Fruit fly (Drosophila melanogaster) whole organism, embryonic: ENCODE measurements around the gene firl.

Source experiments
- Atf3 ChIP-seq: fragments of 200-800 bp; sonication (Bioruptor generic); optimal IDR thresholded peaks from 3 replicates; lab custom pipeline; 2016; ENCODE audit warnings: missing biosample characterization, missing genetic modification characterization
- CG11085 ChIP-seq: fragments of 200-800 bp; sonication (Bioruptor generic); IDR thresholded peaks from 2 replicates; pipeline ENCODE4 v1.3.6; 2022; ENCODE audit warnings: missing biosample characterization, missing genetic modification characterization
- CG11247 ChIP-seq: fragments of 200-800 bp; sonication (Bioruptor generic); IDR thresholded peaks from 2 replicates; pipeline ENCODE4 v1.3.6; 2022; ENCODE audit warnings: missing biosample characterization, missing genetic modification characterization
- CG11696 ChIP-seq: fragments of 200-800 bp; sonication (Bioruptor generic); IDR thresholded peaks from 2 replicates; pipeline ENCODE4 v1.3.6; 2022; ENCODE audit warnings: missing biosample characterization, missing genetic modification characterization
- CG12071 ChIP-seq: fragments of 200-800 bp; sonication (Bioruptor generic); optimal IDR thresholded peaks from 3 replicates; lab custom pipeline; 2018; ENCODE audit warnings: missing biosample characterization, mild to moderate bottlenecking, missing genetic modification characterization
- CG12219 ChIP-seq: fragments of 200-800 bp; sonication (Bioruptor generic); optimal IDR thresholded peaks from 3 replicates; lab custom pipeline; 2018; ENCODE audit warnings: missing biosample characterization, mild to moderate bottlenecking, missing genetic modification characterization
- CG14710 ChIP-seq: fragments of 200-800 bp; sonication (Bioruptor generic); optimal IDR thresholded peaks from 3 replicates; lab custom pipeline; 2019; ENCODE audit warnings: missing biosample characterization, mild to moderate bottlenecking, missing genetic modification characterization, moderate library complexity
- CG15479 ChIP-seq: fragments of 200-800 bp; sonication (Bioruptor generic); optimal IDR thresholded peaks from 3 replicates; lab custom pipeline; 2019; ENCODE audit warnings: missing biosample characterization, mild to moderate bottlenecking, missing genetic modification characterization, moderate library complexity
- CG2129 ChIP-seq: fragments of 200-800 bp; sonication (Bioruptor generic); IDR thresholded peaks from 2 replicates; pipeline ENCODE4 v1.3.6; 2022; ENCODE audit warnings: missing biosample characterization, missing genetic modification characterization; ENCODE audit not compliant: partially characterized antibody
- CG31365 ChIP-seq: fragments of 200-800 bp; sonication (Bioruptor generic); optimal IDR thresholded peaks from 2 replicates; lab custom pipeline; 2018; ENCODE audit warnings: missing biosample characterization, mild to moderate bottlenecking, missing genetic modification characterization
- CG33557 ChIP-seq: fragments of 200-800 bp; sonication (Bioruptor generic); optimal IDR thresholded peaks from 2 replicates; lab custom pipeline; 2019; ENCODE audit warnings: missing biosample characterization, mild to moderate bottlenecking, missing genetic modification characterization, moderate library complexity
- CG5245 ChIP-seq: fragments of 200-800 bp; sonication (Bioruptor generic); optimal IDR thresholded peaks from 3 replicates; lab custom pipeline; 2016; ENCODE audit warnings: missing biosample characterization, missing genetic modification characterization
- CG5953 ChIP-seq: fragments of 200-800 bp; sonication (Bioruptor generic); IDR thresholded peaks from 2 replicates; pipeline ENCODE4 v1.3.6; 2022; ENCODE audit warnings: missing biosample characterization, missing genetic modification characterization
- CG6683 ChIP-seq: fragments of 200-800 bp; sonication (Bioruptor generic); optimal IDR thresholded peaks from 2 replicates; lab custom pipeline; 2017; ENCODE audit warnings: missing biosample characterization, mild to moderate bottlenecking, missing genetic modification characterization, missing genetic modification reagents
- CG7745 ChIP-seq: fragments of 200-800 bp; sonication (Bioruptor generic); optimal IDR thresholded peaks from 2 replicates; lab custom pipeline; 2018; ENCODE audit warnings: missing biosample characterization, mild to moderate bottlenecking, missing genetic modification characterization, moderate library complexity
- CG8944 ChIP-seq: fragments of 200-800 bp; sonication (Bioruptor generic); optimal IDR thresholded peaks from 3 replicates; lab custom pipeline; 2016; ENCODE audit warnings: missing biosample characterization, missing genetic modification characterization
- CG9609 ChIP-seq: fragments of 200-800 bp; sonication (Bioruptor generic); optimal IDR thresholded peaks from 3 replicates; lab custom pipeline; 2016; ENCODE audit warnings: missing biosample characterization, missing genetic modification characterization
- CG9727 ChIP-seq: fragments of 200-800 bp; sonication (Bioruptor generic); optimal IDR thresholded peaks from 3 replicates; lab custom pipeline; 2017; ENCODE audit warnings: missing biosample characterization, mild to moderate bottlenecking, missing genetic modification characterization
- Dip3 ChIP-seq: fragments of 200-800 bp; sonication (Bioruptor generic); optimal IDR thresholded peaks from 3 replicates; lab custom pipeline; 2016; ENCODE audit warnings: missing biosample characterization, missing genetic modification characterization
- Dp ChIP-seq: fragments of 200-800 bp; sonication (Bioruptor generic); optimal IDR thresholded peaks from 2 replicates; lab custom pipeline; 2018; ENCODE audit warnings: missing biosample characterization, mild to moderate bottlenecking, missing genetic modification characterization, moderate library complexity
- Meics ChIP-seq: fragments of 200-800 bp; sonication (Bioruptor generic); optimal IDR thresholded peaks from 2 replicates; lab custom pipeline; 2017; ENCODE audit warnings: missing biosample characterization, mild to moderate bottlenecking, missing genetic modification characterization
- NFAT ChIP-seq: fragments of 200-800 bp; sonication (Bioruptor generic); IDR thresholded peaks from 2 replicates; pipeline ENCODE4 v1.3.6; 2022; ENCODE audit warnings: missing biosample characterization, missing genetic modification characterization
- Neu2 ChIP-seq: fragments of 200-800 bp; sonication (Bioruptor generic); optimal IDR thresholded peaks from 3 replicates; lab custom pipeline; 2016; ENCODE audit warnings: missing biosample characterization, missing genetic modification characterization, borderline replicate concordance
- Ssrp ChIP-seq: fragments of 200-800 bp; sonication (Bioruptor generic); optimal IDR thresholded peaks from 2 replicates; lab custom pipeline; 2018; ENCODE audit warnings: missing biosample characterization, mild to moderate bottlenecking, missing genetic modification characterization, moderate library complexity
- TFAM ChIP-seq: fragments of 200-800 bp; sonication (Bioruptor generic); optimal IDR thresholded peaks from 2 replicates; lab custom pipeline; 2017; ENCODE audit warnings: missing biosample characterization, missing genetic modification characterization, inconsistent platforms
- ato ChIP-seq: fragments of 200-800 bp; sonication (Bioruptor generic); IDR thresholded peaks from 2 replicates; pipeline ENCODE4 v1.3.6; 2022; ENCODE audit warnings: missing biosample characterization, missing genetic modification characterization; ENCODE audit not compliant: partially characterized antibody
- cg ChIP-seq: fragments of 200-800 bp; sonication (Bioruptor generic); optimal IDR thresholded peaks from 3 replicates; lab custom pipeline; 2019; ENCODE audit warnings: missing biosample characterization, mild to moderate bottlenecking, missing genetic modification characterization, moderate library complexity
- crc ChIP-seq: fragments of 200-800 bp; sonication (Bioruptor generic); optimal IDR thresholded peaks from 2 replicates; lab custom pipeline; 2016; ENCODE audit warnings: missing biosample characterization, missing genetic modification characterization
- dan ChIP-seq: fragments of 200-800 bp; sonication (Bioruptor generic); IDR thresholded peaks from 2 replicates; pipeline ENCODE4 v1.3.6; 2022; ENCODE audit warnings: missing biosample characterization, missing genetic modification characterization
- danr ChIP-seq: fragments of 200-800 bp; sonication (Bioruptor generic); IDR thresholded peaks from 2 replicates; pipeline ENCODE4 v1.3.6; 2022; ENCODE audit warnings: missing biosample characterization, missing genetic modification characterization
- dpn ChIP-seq, 2 experiments: fragments of 200-800 bp; sonication (Bioruptor generic); optimal IDR thresholded peaks; 3 replicates each; lab custom pipeline; 2016; ENCODE audit warnings: missing biosample characterization in 2 of 2, missing genetic modification characterization in 2 of 2
- ems ChIP-seq: fragments of 200-800 bp; sonication (Bioruptor generic); optimal IDR thresholded peaks from 3 replicates; lab custom pipeline; 2016; ENCODE audit warnings: missing biosample characterization, missing genetic modification characterization
- gcm ChIP-seq: fragments of 200-800 bp; sonication (Bioruptor generic); optimal IDR thresholded peaks from 2 replicates; lab custom pipeline; 2019; ENCODE audit warnings: missing biosample characterization, mild to moderate bottlenecking, missing genetic modification characterization, moderate library complexity
- gfzf ChIP-seq: fragments of 200-800 bp; sonication (Bioruptor generic); optimal IDR thresholded peaks from 2 replicates; lab custom pipeline; 2016; ENCODE audit warnings: missing biosample characterization, mild to moderate bottlenecking, missing genetic modification characterization, moderate library complexity
- jing ChIP-seq: fragments of 200-800 bp; sonication (Bioruptor generic); optimal IDR thresholded peaks from 2 replicates; lab custom pipeline; 2018; ENCODE audit warnings: missing biosample characterization, mild to moderate bottlenecking, missing genetic modification characterization
- klu ChIP-seq: fragments of 200-800 bp; sonication (Bioruptor generic); IDR thresholded peaks from 2 replicates; pipeline ENCODE4 v1.3.6; 2022; ENCODE audit warnings: missing biosample characterization, missing genetic modification characterization
- lola ChIP-seq, 3 experiments: fragments of >200 bp in 2 of 3; fragments of 200-800 bp in 1 of 3; sonication (Bioruptor generic) in 1 of 3; optimal IDR thresholded peaks; 2 replicates each; lab custom pipeline; 2017 to 2019; ENCODE audit warnings: missing biosample characterization in 3 of 3, missing genetic modification characterization in 3 of 3, mild to moderate bottlenecking in 1 of 3, moderate library complexity in 1 of 3
- nom ChIP-seq: fragments of 200-800 bp; sonication (Bioruptor generic); optimal IDR thresholded peaks from 2 replicates; lab custom pipeline; 2017; ENCODE audit warnings: missing biosample characterization, missing genetic modification characterization, mild to moderate bottlenecking, moderate library complexity, missing genetic modification reagents
- otp ChIP-seq: fragments of 200-800 bp; sonication (Bioruptor generic); IDR thresholded peaks from 3 replicates; pipeline ENCODE4, ENCODE4 v1.3.6; 2022; ENCODE audit warnings: missing biosample characterization, missing genetic modification characterization
- pzg ChIP-seq: fragments of 200-800 bp; sonication (Bioruptor generic); optimal IDR thresholded peaks from 3 replicates; lab custom pipeline; 2018; ENCODE audit warnings: missing biosample characterization, mild to moderate bottlenecking, missing genetic modification characterization, moderate library complexity
- ranshi ChIP-seq: fragments of 200-800 bp; sonication (Bioruptor generic); IDR thresholded peaks from 2 replicates; pipeline ENCODE4 v1.3.6; 2022; ENCODE audit warnings: missing biosample characterization, missing genetic modification characterization
- sc ChIP-seq, 3 experiments: fragments of >200 bp in 2 of 3; fragments of 200-800 bp in 1 of 3; sonication (Bioruptor generic) in 1 of 3; optimal IDR thresholded peaks; 2 replicates in 2 of 3; 3 replicates in 1 of 3; lab custom pipeline; 2017; ENCODE audit warnings: mild to moderate bottlenecking in 1 of 3, missing biosample characterization in 1 of 3, missing genetic modification characterization in 1 of 3, missing genetic modification reagents in 1 of 3
- sob ChIP-seq: fragments of 200-800 bp; sonication (Bioruptor generic); IDR thresholded peaks from 2 replicates; pipeline ENCODE4 v1.3.6; 2022; ENCODE audit warnings: missing biosample characterization, missing genetic modification characterization
- sqz ChIP-seq: fragments of 200-800 bp; sonication (Bioruptor generic); optimal IDR thresholded peaks from 3 replicates; lab custom pipeline; 2018; ENCODE audit warnings: missing biosample characterization, mild to moderate bottlenecking, missing genetic modification characterization
- tap ChIP-seq: fragments of 200-800 bp; optimal IDR thresholded peaks from 3 replicates; lab custom pipeline; 2019; ENCODE audit warnings: missing biosample characterization, mild to moderate bottlenecking, missing genetic modification characterization, moderate library complexity
- tio ChIP-seq: fragments of 200-800 bp; sonication (Bioruptor generic); optimal IDR thresholded peaks from 2 replicates; lab custom pipeline; 2017; ENCODE audit warnings: missing biosample characterization, missing genetic modification characterization, inconsistent platforms
- toy ChIP-seq: fragments of 200-800 bp; sonication (Bioruptor generic); IDR thresholded peaks from 2 replicates; pipeline ENCODE4 v1.3.6; 2022; ENCODE audit warnings: missing biosample characterization, missing genetic modification characterization

firl gene

dm6 chr2L:12103231-12104210, 36.9 kb upstream of the firl start, which contains the start of the genes Patsas and ThrRS (continued):
- TF ChIP-seq ems (GFP tag; lab: Kevin White, UChicago) (peak; percentile 74), ranshi (GFP tag; lab: Robert Waterston, UW) (peak; percentile 86), sob (peak; percentile 82), CG11247 (GFP tag; lab: Robert Waterston, UW) (peak; percentile 70), TFAM (GFP tag; lab: Kevin White, UChicago) (no peak), crc (peak; percentile 43), gfzf (GFP tag; lab: Kevin White, UChicago) (peak; percentile 79), CG6683 (peak; percentile 47), CG9609 (peak; percentile 52), Neu2 (no peak), CG5953 (GFP tag; lab: Robert Waterston, UW) (peak; percentile 65), CG7745 (tag; lab: Kevin White, UChicago) (peak; percentile 99), Dip3 (GFP tag; lab: Kevin White, UChicago) (peak; percentile 68), cg (peak; percentile 69), CG14710 (peak; percentile 92), sc (optimal IDR thresholded peaks at IDR 0.05; lab: Kevin White, UChicago) (no peak), sc (GFP tag; optimal IDR thresholded peaks at IDR 0.05; lab: Kevin White, UChicago) (peak; percentile 72), CG8944 (GFP tag; lab: Kevin White, UChicago) (peak; percentile 69), CG9727 (GFP tag; lab: Kevin White, UChicago) (peak; percentile 82), tio (GFP tag; lab: Kevin White, UChicago) (no peak), pzg (GFP tag; lab: Kevin White, UChicago) (peak; percentile 54), lola (GFP tag; optimal IDR thresholded peaks at IDR 0.05; lab: Kevin White, UChicago) (peak in 1 of 3 experiments; percentile 85), danr (GFP tag; lab: Robert Waterston, UW) (peak; percentile 69), klu (GFP tag; lab: Robert Waterston, UW) (peak; percentile 81), dan (GFP tag; lab: Robert Waterston, UW) (peak; percentile 53; the same call in 1 of the 2 replicates), CG11696 (GFP tag; lab: Robert Waterston, UW) (peak; percentile 58), nom (GFP tag; lab: Kevin White, UChicago) (peak; percentile 14), toy (GFP tag; lab: Robert Waterston, UW) (no peak), CG15479 (GFP tag; lab: Kevin White, UChicago) (no peak), otp (GFP tag; lab: Robert Waterston, UW) (peak; percentile 71; the same call in 2 of the 3 replicates), CG12071 (peak; percentile 24), ato (no peak), Ssrp (tag; lab: Kevin White, UChicago) (peak; percentile 88), Meics (peak; percentile 87), tap (no peak), CG5245 (peak; percentile 76), CG31365 (tag; lab: Kevin White, UChicago) (peak; percentile 9), Atf3 (peak; percentile 73), sqz (GFP tag; lab: Kevin White, UChicago) (peak; percentile 65), jing (GFP tag; lab: Kevin White, UChicago) (no peak), Dp (GFP tag; lab: Kevin White, UChicago) (peak; percentile 75), gcm (GFP tag; lab: Kevin White, UChicago) (peak; percentile 76), dpn (GFP tag; optimal IDR thresholded peaks at IDR 0.05; lab: Kevin White, UChicago) (peak; percentile 71 to 90), CG11085 (peak; percentile 75), NFAT (GFP tag; lab: Robert Waterston, UW) (peak; percentile 74), CG12219 (GFP tag; lab: Kevin White, UChicago) (peak; percentile 26), CG2129 (GFP tag; lab: Robert Waterston, UW) (no peak), CG33557 (GFP tag; lab: Kevin White, UChicago) (peak; percentile 75)
